ENCODE assay signal across 4 fruit fly cellular contexts in the genomic region with DNA sequence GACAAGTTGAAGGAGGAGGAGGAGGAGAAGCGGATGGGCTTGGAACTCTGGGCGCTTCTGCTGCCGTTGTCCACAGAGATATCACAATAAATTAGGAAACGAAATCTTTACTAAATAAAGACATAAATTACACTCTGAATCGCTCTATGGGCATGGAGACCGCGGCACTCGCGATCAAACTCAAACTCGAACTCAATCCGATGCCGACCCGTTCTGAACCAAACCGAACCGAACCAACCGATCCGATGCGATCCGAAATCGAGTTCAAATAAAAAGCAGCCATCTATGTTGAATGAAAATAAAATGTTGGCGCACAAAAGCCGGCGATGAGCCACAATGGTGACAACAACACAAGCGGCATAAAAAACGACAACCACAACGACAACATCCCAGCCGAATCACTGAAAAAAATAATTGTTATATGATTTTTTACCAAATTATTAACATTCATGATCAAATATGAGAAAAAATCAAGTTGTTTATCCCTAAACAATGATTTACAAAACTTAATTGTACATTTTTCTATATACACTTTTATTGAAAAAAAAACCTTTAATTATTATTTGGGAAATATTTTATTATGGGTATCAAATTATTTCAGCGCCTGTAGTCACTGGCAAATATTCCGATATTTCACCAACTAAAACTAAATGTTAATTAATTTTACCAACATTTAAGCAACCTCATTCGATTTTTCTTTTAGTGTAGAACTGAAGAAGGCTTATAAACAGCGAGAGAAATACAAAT.
A peak's percentile ranks its signal among the peaks of the same experiment; 100 is the strongest.
TF ChIP-seq lines count a peak whose summit lies in the region.

No protein-coding gene starts in this region.

- no peak for TF ChIP-seq CTCF in whole organism, embryonic (GFP tag; optimal IDR thresholded peaks at IDR 0.05; lab: Kevin White, UChicago)

TF ChIP-seq in whole organism, embryonic, 481 proteins besides CTCF, POLR2A, EP300 and RAD21 (continues in another document):
- TF ChIP-seq kni (GFP tag; optimal IDR thresholded peaks at IDR 0.05; lab: Kevin White, UChicago) (peak; percentile 12), CG42726 (GFP tag; IDR thresholded peaks at IDR 0.05; lab: Robert Waterston, UW; ENCODE audit: partially characterized antibody) (no peak), Asciz (GFP tag; optimal IDR thresholded peaks at IDR 0.05; lab: Kevin White, UChicago) (peak; percentile 85), kay (GFP tag; optimal IDR thresholded peaks at IDR 0.05; lab: Kevin White, UChicago) (peak; percentile 51), tgo (GFP tag; IDR thresholded peaks at IDR 0.05; lab: Robert Waterston, UW) (peak; percentile 70), eyg (GFP tag; optimal IDR thresholded peaks at IDR 0.05; lab: Kevin White, UChicago) (peak; percentile 37), Side (GFP tag; optimal IDR thresholded peaks at IDR 0.05; lab: Kevin White, UChicago) (peak; percentile 36), trem (tag; optimal IDR thresholded peaks at IDR 0.05; lab: Kevin White, UChicago) (peak; percentile 85), klu (GFP tag; IDR thresholded peaks at IDR 0.05; lab: Robert Waterston, UW) (peak; percentile 21; the same call in 1 of the 2 replicates), tup (GFP tag; optimal IDR thresholded peaks at IDR 0.05; lab: Kevin White, UChicago) (no peak), CG10267 (tag; optimal IDR thresholded peaks at IDR 0.05; lab: Kevin White, UChicago) (peak; percentile 91), CG4424 (GFP tag; optimal IDR thresholded peaks at IDR 0.05; lab: Kevin White, UChicago) (peak; percentile 88), slbo (GFP tag; IDR thresholded peaks at IDR 0.05; lab: Robert Waterston, UW) (peak; percentile 44; the same call in 1 of the 2 replicates), CG18262 (tag; optimal IDR thresholded peaks at IDR 0.05; lab: Kevin White, UChicago) (peak; percentile 96), CG12236 (GFP tag; optimal IDR thresholded peaks at IDR 0.05; lab: Kevin White, UChicago) (peak; percentile 31), CG17359 (tag; optimal IDR thresholded peaks at IDR 0.05; lab: Kevin White, UChicago) (peak; percentile 82), Mes4 (GFP tag; optimal IDR thresholded peaks at IDR 0.05; lab: Kevin White, UChicago) (peak; percentile 39), CG8924 (tag; optimal IDR thresholded peaks at IDR 0.05; lab: Kevin White, UChicago) (peak; percentile 91), Hr3 (GFP tag; optimal IDR thresholded peaks at IDR 0.05; lab: Kevin White, UChicago) (peak; percentile 78), gt (GFP tag; IDR thresholded peaks at IDR 0.05; lab: Robert Waterston, UW) (no peak)

TF ChIP-seq in whole organism, prepupa, 60 proteins besides CTCF, POLR2A, EP300 and RAD21 (continues in another document):
- TF ChIP-seq acj6 (GFP tag; optimal IDR thresholded peaks at IDR 0.05; lab: Kevin White, UChicago) (peak; percentile 71), topi (GFP tag; optimal IDR thresholded peaks at IDR 0.05; lab: Kevin White, UChicago) (peak; percentile 53), CG11294 (GFP tag; IDR thresholded peaks at IDR 0.05; lab: Robert Waterston, UW) (no peak), CG1621 (tag; optimal IDR thresholded peaks at IDR 0.05; lab: Kevin White, UChicago) (no peak), Sox15 (GFP tag; optimal IDR thresholded peaks at IDR 0.05; lab: Kevin White, UChicago) (peak; percentile 26), Ets96B (tag; optimal IDR thresholded peaks at IDR 0.05; lab: Kevin White, UChicago) (peak; percentile 62), Sox14 (GFP tag; optimal IDR thresholded peaks at IDR 0.05; lab: Kevin White, UChicago) (peak; percentile 50), dsx (GFP tag; optimal IDR thresholded peaks at IDR 0.05; lab: Kevin White, UChicago; ENCODE audit: poor library complexity, severe bottlenecking) (peak; percentile 66), Eip75B (GFP tag; optimal IDR thresholded peaks at IDR 0.05; lab: Kevin White, UChicago) (peak; percentile 48), Blimp-1 (GFP tag; optimal IDR thresholded peaks at IDR 0.05; lab: Kevin White, UChicago) (no peak), eg (GFP tag; IDR thresholded peaks at IDR 0.05; lab: Robert Waterston, UW) (no peak), CG8632 (GFP tag; optimal IDR thresholded peaks at IDR 0.05; lab: Kevin White, UChicago) (peak; percentile 50), CG6276 (GFP tag; optimal IDR thresholded peaks at IDR 0.05; lab: Kevin White, UChicago) (peak; percentile 20), esn (GFP tag; optimal IDR thresholded peaks at IDR 0.05; lab: Kevin White, UChicago) (peak; percentile 70), CG3032 (tag; optimal IDR thresholded peaks at IDR 0.05; lab: Kevin White, UChicago) (peak; percentile 65), CG10631 (GFP tag; optimal IDR thresholded peaks at IDR 0.05; lab: Kevin White, UChicago) (peak; percentile 61), fd85E (GFP tag; optimal IDR thresholded peaks at IDR 0.05; lab: Kevin White, UChicago) (no peak), CG31627 (GFP tag; optimal IDR thresholded peaks at IDR 0.05; lab: Kevin White, UChicago) (peak; percentile 41), cyc (GFP tag; optimal IDR thresholded peaks at IDR 0.05; lab: Kevin White, UChicago) (peak; percentile 47), CG8319 (GFP tag; optimal IDR thresholded peaks at IDR 0.05; lab: Kevin White, UChicago) (peak; percentile 38), salr (GFP tag; optimal IDR thresholded peaks at IDR 0.05; lab: Kevin White, UChicago) (peak in 1 of 2 experiments; percentile 63)

TF ChIP-seq in whole organism, pupa, 21 proteins besides CTCF, POLR2A, EP300 and RAD21:
- peak; percentile 73 for TF ChIP-seq CG17806 (tag; optimal IDR thresholded peaks at IDR 0.05; lab: Kevin White, UChicago)
- peak; percentile 64 for TF ChIP-seq D1 (tag; optimal IDR thresholded peaks at IDR 0.05; lab: Kevin White, UChicago)
- TF ChIP-seq CG8159 (tag; optimal IDR thresholded peaks at IDR 0.05; lab: Kevin White, UChicago) = peak; percentile 85
- no peak for TF ChIP-seq CG32121 (GFP tag; IDR thresholded peaks at IDR 0.05; lab: Robert Waterston, UW)
- peak; percentile 69 for TF ChIP-seq CG15710 (tag; optimal IDR thresholded peaks at IDR 0.05; lab: Kevin White, UChicago)
- TF ChIP-seq Ets98B (GFP tag; IDR thresholded peaks at IDR 0.05; lab: Robert Waterston, UW) = no peak
- TF ChIP-seq CG12605 (GFP tag; IDR thresholded peaks at IDR 0.05; lab: Robert Waterston, UW) = no peak
- TF ChIP-seq CG34367 (tag; optimal IDR thresholded peaks at IDR 0.05; lab: Kevin White, UChicago) = peak; percentile 44
- no peak for TF ChIP-seq EcR (GFP tag; optimal IDR thresholded peaks at IDR 0.05; lab: Kevin White, UChicago)
- TF ChIP-seq Snoo (tag; optimal IDR thresholded peaks at IDR 0.05; lab: Kevin White, UChicago) = peak; percentile 36
- TF ChIP-seq CG8301 (tag; optimal IDR thresholded peaks at IDR 0.05; lab: Kevin White, UChicago) = peak; percentile 63
- TF ChIP-seq rn (GFP tag; IDR thresholded peaks at IDR 0.05; lab: Robert Waterston, UW) = peak; percentile 11; the same call in 1 of the 2 replicates
- peak; percentile 75 for TF ChIP-seq CG9948 (tag; optimal IDR thresholded peaks at IDR 0.05; lab: Kevin White, UChicago)
- TF ChIP-seq fd96Ca (GFP tag; IDR thresholded peaks at IDR 0.05; lab: Robert Waterston, UW) = no peak
- TF ChIP-seq Pif1A (GFP tag; optimal IDR thresholded peaks at IDR 0.05; lab: Kevin White, UChicago) = peak; percentile 57
- peak; percentile 67 for TF ChIP-seq CG14655 (GFP tag; optimal IDR thresholded peaks at IDR 0.05; lab: Kevin White, UChicago)
- TF ChIP-seq Pif1B (GFP tag; optimal IDR thresholded peaks at IDR 0.05; lab: Kevin White, UChicago) = peak; percentile 35
- no peak for TF ChIP-seq gl (tag; optimal IDR thresholded peaks at IDR 0.05; lab: Kevin White, UChicago)
TF ChIP-seq in whole organism, pupa: peak in this region for 12.

TF ChIP-seq in whole organism, wandering third instar larva, 38 proteins besides CTCF, POLR2A, EP300 and RAD21 (continues in another document):
- TF ChIP-seq br (GFP tag; optimal IDR thresholded peaks at IDR 0.05; lab: Kevin White, UChicago) (peak; percentile 10), Rel (GFP tag; optimal IDR thresholded peaks at IDR 0.05; lab: Kevin White, UChicago) (no peak), Rel (tag; optimal IDR thresholded peaks at IDR 0.05; lab: Kevin White, UChicago) (no peak), OdsH (GFP tag; optimal IDR thresholded peaks at IDR 0.05; lab: Kevin White, UChicago) (peak; percentile 48), foxo (GFP tag; optimal IDR thresholded peaks at IDR 0.05; lab: Kevin White, UChicago) (peak in 1 of 2 experiments; percentile 56), pan (optimal IDR thresholded peaks at IDR 0.05; lab: Kevin White, UChicago) (no peak), dl (GFP tag; optimal IDR thresholded peaks at IDR 0.05; lab: Kevin White, UChicago; ENCODE audit: insufficient read depth in 1 of 2, partially characterized antibody in 2 of 2) (no peak), tai (GFP tag; optimal IDR thresholded peaks at IDR 0.05; lab: Kevin White, UChicago) (no peak), dsf (GFP tag; optimal IDR thresholded peaks at IDR 0.05; lab: Kevin White, UChicago; ENCODE audit: borderline replicate concordance) (no peak), woc (GFP tag; optimal IDR thresholded peaks at IDR 0.05; lab: Kevin White, UChicago) (peak; percentile 35), CG9705 (GFP tag; optimal IDR thresholded peaks at IDR 0.05; lab: Kevin White, UChicago) (no peak), Jra (GFP tag; optimal IDR thresholded peaks at IDR 0.05; lab: Kevin White, UChicago) (no peak), ey (GFP tag; optimal IDR thresholded peaks at IDR 0.05; lab: Kevin White, UChicago) (peak; percentile 42), Dif (GFP tag; optimal IDR thresholded peaks at IDR 0.05; lab: Kevin White, UChicago; ENCODE audit: partially characterized antibody) (no peak), psq (GFP tag; optimal IDR thresholded peaks at IDR 0.05; lab: Kevin White, UChicago) (peak; percentile 55), Dfd (GFP tag; optimal IDR thresholded peaks at IDR 0.05; lab: Kevin White, UChicago) (peak; percentile 10), lola (GFP tag; optimal IDR thresholded peaks at IDR 0.05; lab: Kevin White, UChicago) (no peak), Hr83 (GFP tag; optimal IDR thresholded peaks at IDR 0.05; lab: Kevin White, UChicago; ENCODE audit: poor library complexity, severe bottlenecking) (no peak), CrebA (GFP tag; optimal IDR thresholded peaks at IDR 0.05; lab: Kevin White, UChicago; ENCODE audit: borderline replicate concordance) (no peak), Myc (optimal IDR thresholded peaks at IDR 0.05; lab: Kevin White, UChicago) (no peak), sv (GFP tag; optimal IDR thresholded peaks at IDR 0.05; lab: Kevin White, UChicago) (peak; percentile 24), GATAd (GFP tag; optimal IDR thresholded peaks at IDR 0.05; lab: Kevin White, UChicago) (no peak), Hnf4 (GFP tag; optimal IDR thresholded peaks at IDR 0.05; lab: Kevin White, UChicago) (peak; percentile 14), dmrt93B (GFP tag; optimal IDR thresholded peaks at IDR 0.05; lab: Kevin White, UChicago) (no peak), fru (GFP tag; optimal IDR thresholded peaks at IDR 0.05; lab: Kevin White, UChicago) (peak; percentile 51), Sp1 (GFP tag; optimal IDR thresholded peaks at IDR 0.05; lab: Kevin White, UChicago) (peak; percentile 58), rgr (GFP tag; optimal IDR thresholded peaks at IDR 0.05; lab: Kevin White, UChicago) (peak; percentile 39), sage (GFP tag; optimal IDR thresholded peaks at IDR 0.05; lab: Kevin White, UChicago) (no peak)
